Fruit fly (Drosophila melanogaster): ENCODE data around the gene mldr.
A peak's percentile ranks its signal among the peaks of the same experiment; 100 is the strongest.

mldr gene

DNA sequence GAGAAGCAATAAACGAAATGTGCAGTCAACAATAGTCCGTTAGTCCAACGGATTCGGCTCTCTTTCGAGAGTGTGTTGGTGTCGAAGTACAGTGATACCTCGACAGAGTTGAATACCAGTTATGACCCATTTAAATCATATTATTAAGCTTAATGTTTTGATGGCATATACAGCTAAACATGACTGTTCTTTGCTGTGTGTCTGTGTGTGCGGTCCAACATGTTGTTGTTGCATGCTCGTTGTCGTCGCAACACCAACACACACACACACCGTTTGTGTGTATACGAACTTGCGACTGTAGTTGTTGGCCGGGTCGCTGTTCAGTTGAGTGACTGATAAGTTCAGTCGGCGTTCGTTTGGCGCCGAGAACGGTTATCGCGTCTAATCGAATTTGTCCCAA lies 17.7 kb downstream of the mldr start, which contains the start of gene CG15894:
TSS of gene CG15894 (plus strand) at position 361 of the 400 bp plus-strand sequence.
- TF ChIP-seq kay (GFP tag; ENCODE audit: borderline replicate concordance) (peak; percentile 21), CG7101 (tag; optimal IDR thresholded peaks at IDR 0.05) (peak; percentile 29), CG5204 (GFP tag; optimal IDR thresholded peaks at IDR 0.05) (no peak), CG12768 (GFP tag; optimal IDR thresholded peaks at IDR 0.05) (peak; percentile 21)

DNA sequence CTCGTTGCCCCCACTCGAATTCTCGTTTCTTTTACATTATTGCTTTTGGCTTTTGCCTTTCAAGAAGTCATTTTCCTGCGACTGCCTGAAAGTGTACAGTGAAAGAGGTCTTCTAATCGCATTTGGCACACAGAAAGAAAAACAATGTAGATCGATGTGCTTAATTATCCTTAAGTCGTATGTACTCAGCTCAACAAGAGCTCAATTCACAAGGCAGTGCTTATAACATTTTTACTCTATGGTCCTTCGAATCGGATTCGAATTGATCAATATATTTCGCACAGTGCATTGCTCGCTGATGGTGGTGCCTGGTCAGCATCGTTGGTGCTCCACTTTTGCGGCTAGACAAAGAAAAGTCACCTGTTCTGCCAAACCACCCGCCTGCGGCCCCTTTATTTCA lies 19.3 kb downstream of the mldr start:
- TF ChIP-seq CG11617 (GFP tag; optimal IDR thresholded peaks at IDR 0.05), result no peak
- TF ChIP-seq CG7101 (tag; optimal IDR thresholded peaks at IDR 0.05), result no peak
- no peak for TF ChIP-seq CG33017 (tag; optimal IDR thresholded peaks at IDR 0.05)
- no peak for TF ChIP-seq pad (GFP tag; optimal IDR thresholded peaks at IDR 0.05)
- no peak for TF ChIP-seq cic (GFP tag; optimal IDR thresholded peaks at IDR 0.05)
- no peak for TF ChIP-seq CG7045 (GFP tag; optimal IDR thresholded peaks at IDR 0.05)
- no peak for TF ChIP-seq cnc (optimal IDR thresholded peaks at IDR 0.05)
- TF ChIP-seq kay (GFP tag; ENCODE audit: borderline replicate concordance), result no peak
- no peak for TF ChIP-seq CG12768 (GFP tag; optimal IDR thresholded peaks at IDR 0.05)
- TF ChIP-seq Clk (GFP tag; optimal IDR thresholded peaks at IDR 0.05), result no peak

DNA sequence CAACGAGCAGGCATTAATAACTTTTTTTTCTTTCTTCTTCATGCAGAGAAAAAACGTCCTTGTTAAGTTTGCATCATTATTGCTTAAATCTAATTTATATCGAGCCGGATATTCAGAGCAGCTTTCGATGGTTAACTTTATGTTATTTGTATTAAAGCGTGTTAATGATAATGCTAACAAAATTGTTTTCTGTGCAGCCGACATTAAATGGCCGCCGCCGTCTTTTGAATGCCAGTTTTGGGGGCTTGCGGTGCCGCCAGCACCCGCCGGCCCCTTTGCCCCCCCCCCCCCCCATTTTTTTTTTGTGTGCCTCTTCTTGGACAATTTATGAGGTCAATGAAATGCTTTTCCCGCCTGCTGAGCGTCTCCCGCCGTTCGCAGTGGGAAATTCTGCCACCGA lies 20.4 kb downstream of the mldr start:
- TF ChIP-seq bab1 (GFP tag; optimal IDR thresholded peaks at IDR 0.05), result no peak
- TF ChIP-seq Hr96 (GFP tag; optimal IDR thresholded peaks at IDR 0.05), result no peak
- TF ChIP-seq CG7045 (GFP tag; optimal IDR thresholded peaks at IDR 0.05), result no peak
- TF ChIP-seq pad (GFP tag; optimal IDR thresholded peaks at IDR 0.05), result no peak
- TF ChIP-seq ovo (GFP tag; optimal IDR thresholded peaks at IDR 0.05), result no peak
- TF ChIP-seq CG7101 (tag; optimal IDR thresholded peaks at IDR 0.05), result no peak
- TF ChIP-seq CG5204 (GFP tag; optimal IDR thresholded peaks at IDR 0.05), result no peak
- TF ChIP-seq CG1620 (GFP tag; optimal IDR thresholded peaks at IDR 0.05), result no peak
- no peak for TF ChIP-seq Clk (GFP tag; optimal IDR thresholded peaks at IDR 0.05)
- TF ChIP-seq kay (GFP tag; ENCODE audit: borderline replicate concordance), result no peak
- TF ChIP-seq cic (GFP tag; optimal IDR thresholded peaks at IDR 0.05), result no peak
- no peak for TF ChIP-seq tj (GFP tag; optimal IDR thresholded peaks at IDR 0.05)
- no peak for TF ChIP-seq toe (GFP tag; optimal IDR thresholded peaks at IDR 0.05)
- no peak for TF ChIP-seq CG33017 (tag; optimal IDR thresholded peaks at IDR 0.05)
- TF ChIP-seq CG12768 (GFP tag; optimal IDR thresholded peaks at IDR 0.05), result no peak
- no peak for TF ChIP-seq CG14711 (tag; optimal IDR thresholded peaks at IDR 0.05)
- TF ChIP-seq cnc (optimal IDR thresholded peaks at IDR 0.05), result no peak
- no peak for TF ChIP-seq Mnt (GFP tag; optimal IDR thresholded peaks at IDR 0.05)
- TF ChIP-seq CG11617 (GFP tag; optimal IDR thresholded peaks at IDR 0.05), result no peak

DNA sequence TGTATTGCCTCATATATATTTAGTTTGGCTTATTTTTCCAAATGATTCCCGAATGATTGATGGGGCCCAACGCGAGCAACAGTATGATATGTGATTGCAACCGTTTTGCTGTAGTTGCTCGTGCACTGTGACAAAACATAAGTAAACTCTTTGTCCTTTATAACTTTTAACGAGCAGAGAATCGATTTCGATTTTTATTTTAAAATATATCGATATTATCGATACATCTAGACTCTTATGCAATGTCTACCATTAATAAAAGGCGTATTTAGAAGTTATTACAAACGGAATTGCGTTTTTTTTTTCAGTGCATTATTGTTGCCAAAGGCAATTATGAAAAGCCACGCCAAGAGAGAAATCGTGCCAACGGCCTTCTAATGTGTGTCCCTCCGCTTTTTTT lies 24.5 kb downstream of the mldr start:
- TF ChIP-seq CG1620 (GFP tag; optimal IDR thresholded peaks at IDR 0.05) (no peak), CG12768 (GFP tag; optimal IDR thresholded peaks at IDR 0.05) (no peak), Hr96 (GFP tag; optimal IDR thresholded peaks at IDR 0.05) (no peak), toe (GFP tag; optimal IDR thresholded peaks at IDR 0.05) (no peak), CG11617 (GFP tag; optimal IDR thresholded peaks at IDR 0.05) (no peak), CG33017 (tag; optimal IDR thresholded peaks at IDR 0.05) (no peak), Clk (GFP tag; optimal IDR thresholded peaks at IDR 0.05) (no peak), tj (GFP tag; optimal IDR thresholded peaks at IDR 0.05) (no peak), CG5204 (GFP tag; optimal IDR thresholded peaks at IDR 0.05) (no peak)

DNA sequence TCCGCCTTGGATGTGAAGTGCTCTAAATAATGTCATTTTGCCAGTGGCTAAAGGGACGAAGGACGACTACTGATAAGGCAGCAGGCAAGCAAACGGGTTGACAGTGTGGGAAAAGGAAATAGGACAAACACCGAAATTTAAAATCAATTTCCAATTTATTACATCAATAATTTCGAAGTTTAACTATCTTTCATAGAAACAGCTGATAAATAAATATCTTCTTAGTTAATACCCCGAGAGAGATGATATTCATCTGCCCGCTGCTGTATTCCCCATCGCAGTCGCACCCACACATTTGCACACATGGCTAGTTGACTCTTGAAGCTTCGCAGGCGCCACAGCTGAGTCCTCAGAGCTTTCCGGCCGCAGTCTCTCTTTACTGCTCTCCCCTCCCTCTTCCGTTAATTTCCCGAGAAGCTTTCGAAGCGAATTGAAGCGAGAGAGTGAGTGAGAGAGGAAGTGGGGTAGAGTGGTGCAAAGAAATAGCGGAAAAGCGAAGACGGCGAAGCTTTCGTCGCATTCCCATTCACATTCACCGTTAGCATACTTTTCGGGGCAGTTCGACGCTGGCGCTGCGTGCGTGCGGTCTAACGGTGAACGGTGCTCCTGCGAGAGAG lies 25.9 kb downstream of the mldr start:
- TF ChIP-seq cic (GFP tag; optimal IDR thresholded peaks at IDR 0.05) (no peak), CG5204 (GFP tag; optimal IDR thresholded peaks at IDR 0.05) (peak; percentile 12), Hr96 (GFP tag; optimal IDR thresholded peaks at IDR 0.05) (peak; percentile 36), toe (GFP tag; optimal IDR thresholded peaks at IDR 0.05) (peak; percentile 11), Mnt (GFP tag; optimal IDR thresholded peaks at IDR 0.05) (no peak), CG14711 (tag; optimal IDR thresholded peaks at IDR 0.05) (peak; percentile 25), CG12768 (GFP tag; optimal IDR thresholded peaks at IDR 0.05) (peak; percentile 50), CG7101 (tag; optimal IDR thresholded peaks at IDR 0.05) (peak; percentile 69), CG7045 (GFP tag; optimal IDR thresholded peaks at IDR 0.05) (peak; percentile 66), bab1 (GFP tag; optimal IDR thresholded peaks at IDR 0.05) (no peak), pad (GFP tag; optimal IDR thresholded peaks at IDR 0.05) (peak; percentile 21), Clk (GFP tag; optimal IDR thresholded peaks at IDR 0.05) (peak; percentile 17), CG33017 (tag; optimal IDR thresholded peaks at IDR 0.05) (peak; percentile 52), Crg-1 (GFP tag; optimal IDR thresholded peaks at IDR 0.05) (no peak), tj (GFP tag; optimal IDR thresholded peaks at IDR 0.05) (peak; percentile 4), CG11617 (GFP tag; optimal IDR thresholded peaks at IDR 0.05) (peak; percentile 22)

DNA sequence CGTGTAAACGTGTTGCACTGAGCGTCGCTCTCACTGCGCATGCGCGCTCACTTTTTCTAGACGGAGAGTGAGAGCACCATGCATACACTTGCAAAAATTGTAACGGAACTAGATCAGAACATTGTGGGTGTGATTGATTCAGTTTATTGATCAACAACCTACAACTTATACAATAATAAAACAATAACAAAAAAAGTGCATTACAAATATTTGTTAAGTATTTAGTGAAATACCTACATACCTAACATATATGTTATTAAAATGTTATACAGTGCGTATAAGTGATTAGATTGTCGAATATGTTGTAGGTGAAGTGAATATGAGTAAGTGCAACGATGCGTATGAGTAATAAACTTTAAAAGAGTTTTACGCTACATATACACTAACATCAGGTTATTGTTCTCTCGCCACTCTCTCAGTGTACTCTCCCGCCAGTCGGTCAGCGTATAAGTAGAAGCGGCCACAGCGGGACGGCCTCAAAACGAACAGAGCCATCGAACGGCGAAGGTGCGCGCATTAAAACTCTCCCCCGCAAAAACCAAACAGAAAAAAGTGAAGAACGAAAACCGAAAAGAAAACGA lies 39.4 kb downstream of the mldr start, which contains the start of gene CG42240:
TSS of gene CG42240 (plus strand) at position 474 of the 581 bp plus-strand sequence.
- TF ChIP-seq CG11617 (GFP tag; optimal IDR thresholded peaks at IDR 0.05), result peak; percentile 96
- TF ChIP-seq Crg-1 (GFP tag; optimal IDR thresholded peaks at IDR 0.05), result peak; percentile 73
- peak; percentile 54 for TF ChIP-seq CG1620 (GFP tag; optimal IDR thresholded peaks at IDR 0.05)
- TF ChIP-seq CG5204 (GFP tag; optimal IDR thresholded peaks at IDR 0.05), result peak; percentile 79
- peak; percentile 86 for TF ChIP-seq CG12768 (GFP tag; optimal IDR thresholded peaks at IDR 0.05)
- peak; percentile 96 for TF ChIP-seq bab1 (GFP tag; optimal IDR thresholded peaks at IDR 0.05)
- peak; percentile 83 for TF ChIP-seq Hr96 (GFP tag; optimal IDR thresholded peaks at IDR 0.05)
- peak; percentile 89 for TF ChIP-seq CG7045 (GFP tag; optimal IDR thresholded peaks at IDR 0.05)
- peak; percentile 92 for TF ChIP-seq kay (GFP tag; ENCODE audit: borderline replicate concordance)
- TF ChIP-seq Clk (GFP tag; optimal IDR thresholded peaks at IDR 0.05), result peak; percentile 46
- TF ChIP-seq ovo (GFP tag; optimal IDR thresholded peaks at IDR 0.05), result peak; percentile 71
- TF ChIP-seq cnc (optimal IDR thresholded peaks at IDR 0.05), result no peak
- TF ChIP-seq tj (GFP tag; optimal IDR thresholded peaks at IDR 0.05), result peak; percentile 82
- peak; percentile 74 for TF ChIP-seq cic (GFP tag; optimal IDR thresholded peaks at IDR 0.05)
- peak; percentile 86 for TF ChIP-seq CG14711 (tag; optimal IDR thresholded peaks at IDR 0.05)
- TF ChIP-seq CG33017 (tag; optimal IDR thresholded peaks at IDR 0.05), result peak; percentile 85
- TF ChIP-seq toe (GFP tag; optimal IDR thresholded peaks at IDR 0.05), result peak; percentile 61
- TF ChIP-seq CG7101 (tag; optimal IDR thresholded peaks at IDR 0.05), result peak; percentile 93
- TF ChIP-seq Mnt (GFP tag; optimal IDR thresholded peaks at IDR 0.05), result peak; percentile 65
- TF ChIP-seq pad (GFP tag; optimal IDR thresholded peaks at IDR 0.05), result peak; percentile 81

Measured in whole organism, adult.